Worm (Caenorhabditis elegans) whole organism, mixed stage, embryonic: ENCODE measurements around the gene gphr-2.

Experiments used
- elt-3 ChIP-seq: fragments of 150-350 bp; optimal IDR thresholded peaks from 2 replicates; lab custom pipeline; 2014; ENCODE audit warnings: missing biosample characterization, missing genetic modification characterization
- hlh-1 ChIP-seq: fragments of 150-350 bp; optimal IDR thresholded peaks from 2 replicates; lab custom pipeline; 2014; ENCODE audit warnings: missing biosample characterization, missing genetic modification reagents, missing genetic modification characterization
- lin-13 ChIP-seq: fragments of 150-350 bp; optimal IDR thresholded peaks from 2 replicates; lab custom pipeline; 2014; ENCODE audit warnings: missing biosample characterization, missing genetic modification characterization
- nhr-28 ChIP-seq: fragments of 150-350 bp; optimal IDR thresholded peaks from 2 replicates; lab custom pipeline; 2014; ENCODE audit warnings: missing biosample characterization, missing genetic modification characterization
- nhr-76 ChIP-seq: sonication (generic microtip); optimal IDR thresholded peaks from 2 replicates; lab custom pipeline; 2017; ENCODE audit warnings: missing biosample characterization, missing genetic modification characterization
- unc-62 ChIP-seq: fragments of 150-350 bp; optimal IDR thresholded peaks from 2 replicates; lab custom pipeline; 2014; ENCODE audit warnings: missing biosample characterization, missing genetic modification reagents, missing genetic modification characterization

DNA sequence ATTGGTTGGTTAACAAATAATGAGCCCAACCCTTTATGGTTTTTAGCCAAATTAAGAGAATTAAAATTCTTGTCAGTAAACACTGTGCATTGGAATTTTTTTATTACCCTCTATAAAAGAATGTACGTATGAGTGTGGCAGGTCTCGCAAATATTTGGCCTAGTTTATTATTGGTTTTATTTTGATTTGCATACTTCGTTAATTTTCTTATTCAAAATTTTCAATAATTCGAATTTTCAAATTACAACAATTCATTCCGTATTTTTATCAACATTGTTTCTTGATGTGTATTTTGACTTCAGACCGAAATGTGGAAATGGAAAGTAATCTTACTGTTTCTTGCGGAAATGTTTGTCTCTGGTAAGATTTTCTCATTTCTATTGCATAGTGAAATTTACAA, 49.9 kb downstream of the gphr-2 start, which contains the start of gene E02H4.4:
- no peak for TF ChIP-seq nhr-28 (tag; lab: Kevin White, UChicago)
- no peak for TF ChIP-seq elt-3
- no peak for TF ChIP-seq nhr-76
- TF ChIP-seq lin-13: no peak
- TF ChIP-seq hlh-1 (tag; lab: Kevin White, UChicago): no peak
- no peak for TF ChIP-seq unc-62 (GFP tag; lab: Kevin White, UChicago)
